Fruit fly (Drosophila melanogaster) whole organism, wandering third instar larva: Measurements from ENCODE around the gene TfIIA-L.

Experiments
- Abd-B ChIP-seq: fragments of >200 bp; optimal IDR thresholded peaks from 2 replicates; lab custom pipeline; 2017; ENCODE audit warnings: missing biosample characterization, missing genetic modification characterization
- CG32264 ChIP-seq: fragments of 200-800 bp; sonication (Bioruptor generic); optimal IDR thresholded peaks from 2 replicates; lab custom pipeline; 2016; ENCODE audit warnings: missing biosample characterization, missing genetic modification characterization
- CG9705 ChIP-seq: fragments of 200-800 bp; sonication (Bioruptor generic); optimal IDR thresholded peaks from 2 replicates; lab custom pipeline; 2018; ENCODE audit warnings: missing biosample characterization, mild to moderate bottlenecking, missing genetic modification characterization
- Dfd ChIP-seq: fragments of >200 bp; optimal IDR thresholded peaks from 2 replicates; lab custom pipeline; 2017; ENCODE audit warnings: missing biosample characterization, missing genetic modification characterization
- Dif ChIP-seq: fragments of 200-275, 200-300 bp; sonication (Bioruptor generic); optimal IDR thresholded peaks from 2 replicates; lab custom pipeline; 2018; ENCODE audit warnings: missing biosample characterization, missing genetic modification characterization; ENCODE audit not compliant: partially characterized antibody
- GATAd ChIP-seq: sonication (Bioruptor generic); optimal IDR thresholded peaks from 2 replicates; lab custom pipeline; 2016; ENCODE audit warnings: missing biosample characterization, missing genetic modification characterization
- HLH106 ChIP-seq: fragments of 200-800 bp; optimal IDR thresholded peaks from 3 replicates; lab custom pipeline; 2019; ENCODE audit warnings: missing biosample characterization, mild to moderate bottlenecking, missing genetic modification characterization, moderate library complexity
- Hr78 ChIP-seq: fragments of >200 bp; optimal IDR thresholded peaks from 2 replicates; lab custom pipeline; 2017; ENCODE audit warnings: missing biosample characterization, missing genetic modification characterization
- Hr83 ChIP-seq: fragments of 200-300 bp; sonication (Bioruptor generic); optimal IDR thresholded peaks from 2 replicates; lab custom pipeline; 2016; ENCODE audit warnings: missing biosample characterization, mild to moderate bottlenecking, missing genetic modification characterization, moderate library complexity; ENCODE audit not compliant: poor library complexity, severe bottlenecking
- Mio ChIP-seq: sonication (Bioruptor generic); optimal IDR thresholded peaks from 2 replicates; lab custom pipeline; 2016; ENCODE audit warnings: missing biosample characterization, missing genetic modification characterization
- Myc ChIP-seq: fragments of >200 bp; optimal IDR thresholded peaks from 2 replicates; lab custom pipeline; 2017
- OdsH ChIP-seq: fragments of 200-800 bp; sonication (Bioruptor generic); optimal IDR thresholded peaks from 2 replicates; lab custom pipeline; 2016; ENCODE audit warnings: missing biosample characterization, mild to moderate bottlenecking, missing genetic modification characterization
- Rel ChIP-seq, 2 experiments: fragments of 200-800 bp; sonication (Bioruptor generic) in 1 of 2; optimal IDR thresholded peaks; 2 replicates in 1 of 2; 3 replicates in 1 of 2; lab custom pipeline; 2016 to 2019; ENCODE audit warnings: mild to moderate bottlenecking in 2 of 2, missing biosample characterization in 2 of 2, missing genetic modification characterization in 2 of 2, moderate library complexity in 1 of 2
- Sp1 ChIP-seq: fragments of 200-800 bp; sonication (Bioruptor generic); optimal IDR thresholded peaks from 3 replicates; lab custom pipeline; 2019; ENCODE audit warnings: missing biosample characterization, mild to moderate bottlenecking, missing genetic modification characterization, moderate library complexity
- Vsx2 ChIP-seq: fragments of 200-300, 225-300 bp; sonication (Bioruptor generic); optimal IDR thresholded peaks from 2 replicates; lab custom pipeline; 2018; ENCODE audit warnings: missing biosample characterization, missing genetic modification characterization; ENCODE audit not compliant: partially characterized antibody
- dl ChIP-seq, 2 experiments: fragments of 175-275, 200-275 bp in 1 of 2; fragments of 200-275 bp in 1 of 2; sonication (Bioruptor generic); optimal IDR thresholded peaks; lab custom pipeline; 2018; ENCODE audit warnings: mild to moderate bottlenecking in 2 of 2, missing biosample characterization in 2 of 2, missing genetic modification characterization in 2 of 2, moderate library complexity in 2 of 2; ENCODE audit not compliant: partially characterized antibody in 2 of 2, insufficient read depth in 1 of 2
- dmrt93B ChIP-seq: fragments of 200-800 bp; sonication (Bioruptor generic); optimal IDR thresholded peaks from 2 replicates; lab custom pipeline; 2018; ENCODE audit warnings: missing biosample characterization, mild to moderate bottlenecking, missing genetic modification characterization
- dsf ChIP-seq: sonication (Bioruptor generic); optimal IDR thresholded peaks from 2 replicates; lab custom pipeline; 2016; ENCODE audit warnings: missing biosample characterization, missing genetic modification characterization, borderline replicate concordance
- ey ChIP-seq: fragments of 200-800 bp; sonication (Bioruptor generic); optimal IDR thresholded peaks from 2 replicates; lab custom pipeline; 2016; ENCODE audit warnings: missing biosample characterization, missing genetic modification characterization
- foxo ChIP-seq, 2 experiments: fragments of 200-800 bp; sonication (Bioruptor generic); optimal IDR thresholded peaks; 2 replicates in 1 of 2; 3 replicates in 1 of 2; lab custom pipeline; 2016 to 2017; ENCODE audit warnings: missing biosample characterization in 2 of 2, missing genetic modification characterization in 2 of 2
- fru ChIP-seq: fragments of 200-800 bp; sonication (Bioruptor generic); optimal IDR thresholded peaks from 3 replicates; lab custom pipeline; 2016; ENCODE audit warnings: missing biosample characterization, mild to moderate bottlenecking, missing genetic modification characterization
- h ChIP-seq: fragments of 200-800 bp; sonication (Bioruptor generic); optimal IDR thresholded peaks from 3 replicates; lab custom pipeline; 2016; ENCODE audit warnings: missing biosample characterization, mild to moderate bottlenecking, missing genetic modification characterization
- lola ChIP-seq: fragments of >200 bp; optimal IDR thresholded peaks from 2 replicates; lab custom pipeline; 2017; ENCODE audit warnings: missing biosample characterization, missing genetic modification characterization
- pan ChIP-seq: fragments of >200 bp; optimal IDR thresholded peaks from 2 replicates; lab custom pipeline; 2017
- psq ChIP-seq: fragments of 200-800 bp; sonication (Bioruptor generic); optimal IDR thresholded peaks from 3 replicates; lab custom pipeline; 2017; ENCODE audit warnings: missing biosample characterization, mild to moderate bottlenecking, missing genetic modification characterization, moderate library complexity
- rgr ChIP-seq: fragments of 200-800 bp; sonication (Bioruptor generic); optimal IDR thresholded peaks from 3 replicates; lab custom pipeline; 2016; ENCODE audit warnings: missing biosample characterization, mild to moderate bottlenecking, missing genetic modification characterization
- sv ChIP-seq: fragments of 200-800 bp; sonication (Bioruptor generic); optimal IDR thresholded peaks from 3 replicates; lab custom pipeline; 2016; ENCODE audit warnings: missing biosample characterization, missing genetic modification characterization
- tai ChIP-seq: sonication (Bioruptor generic); optimal IDR thresholded peaks from 2 replicates; lab custom pipeline; 2016; ENCODE audit warnings: missing biosample characterization, missing genetic modification characterization
- usp ChIP-seq: fragments of >200 bp; optimal IDR thresholded peaks from 2 replicates; lab custom pipeline; 2017; ENCODE audit warnings: missing biosample characterization, missing genetic modification characterization

Gene TfIIA-L

DNA sequence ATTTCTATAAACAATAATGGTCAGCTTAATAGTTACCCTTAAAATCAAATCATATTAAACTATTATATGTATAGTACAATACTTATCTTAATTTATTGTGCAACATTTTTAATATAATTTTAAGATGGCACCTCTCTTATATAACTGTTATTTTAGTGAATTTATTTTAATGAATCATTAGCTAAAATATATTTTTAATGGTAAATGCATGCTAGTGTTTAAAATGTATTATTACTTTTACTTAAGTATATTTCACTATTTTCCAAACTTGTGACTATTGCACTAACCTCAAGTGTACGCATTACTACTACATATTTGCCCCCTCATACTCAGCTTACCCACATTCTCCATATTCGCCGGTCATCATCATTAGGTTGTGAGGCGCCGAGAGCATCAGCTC, 4.6 kb upstream of the TfIIA-L start:
- no peak for TF ChIP-seq pan (lab: Kevin White, UChicago)
- TF ChIP-seq foxo (GFP tag; optimal IDR thresholded peaks at IDR 0.05; lab: Kevin White, UChicago): peak in 1 of 2 experiments; percentile 46
- peak; percentile 45 for TF ChIP-seq OdsH (GFP tag; lab: Kevin White, UChicago)
- TF ChIP-seq psq (GFP tag; lab: Kevin White, UChicago): peak; percentile 37
- TF ChIP-seq Dif (GFP tag; lab: Kevin White, UChicago): no peak
- no peak for TF ChIP-seq dsf
- no peak for TF ChIP-seq GATAd (GFP tag; lab: Kevin White, UChicago)
- TF ChIP-seq CG32264: no peak
- TF ChIP-seq tai (GFP tag; lab: Kevin White, UChicago): no peak
- peak; percentile 47 for TF ChIP-seq rgr
- peak; percentile 21 for TF ChIP-seq h (GFP tag; lab: Kevin White, UChicago)
- TF ChIP-seq Sp1 (GFP tag; lab: Kevin White, UChicago): peak; percentile 50
- TF ChIP-seq Dfd (GFP tag; lab: Kevin White, UChicago): no peak
- peak; percentile 56 for TF ChIP-seq HLH106 (tag; lab: Kevin White, UChicago)

DNA sequence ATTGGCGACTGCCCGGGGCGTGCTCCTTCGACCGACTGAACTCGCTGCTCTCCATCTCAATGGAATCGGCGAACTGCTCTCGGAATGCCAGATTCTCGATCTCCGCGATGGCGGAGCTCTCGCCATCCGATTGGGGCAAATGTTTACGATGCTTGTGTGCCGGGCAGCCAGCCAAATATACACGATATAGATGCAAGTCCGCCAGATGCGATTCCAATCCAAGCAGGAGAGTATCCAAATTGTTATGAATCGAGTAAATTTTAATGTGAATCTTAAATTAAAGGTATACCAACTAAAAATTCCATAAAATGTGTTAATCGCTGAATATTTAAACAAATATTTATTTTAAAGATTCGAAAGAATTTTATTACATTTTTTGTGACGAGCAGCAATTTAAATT, 3.0 kb upstream of the TfIIA-L start, which contains the start of gene CG5984:
Gene CG5984, minus strand, starts transcription at position 101 of the 400 bp plus-strand sequence.
- TF ChIP-seq lola (GFP tag; lab: Kevin White, UChicago) (no peak), GATAd (GFP tag; lab: Kevin White, UChicago) (no peak), foxo (GFP tag; optimal IDR thresholded peaks at IDR 0.05; lab: Kevin White, UChicago) (no peak), Vsx2 (no peak), dmrt93B (GFP tag; lab: Kevin White, UChicago) (no peak), fru (GFP tag; lab: Kevin White, UChicago) (no peak), CG32264 (no peak), Myc (lab: Kevin White, UChicago) (no peak), usp (GFP tag; lab: Kevin White, UChicago) (no peak), Abd-B (GFP tag; lab: Kevin White, UChicago) (no peak), psq (GFP tag; lab: Kevin White, UChicago) (no peak), Hr83 (GFP tag; lab: Kevin White, UChicago) (no peak), Dif (GFP tag; lab: Kevin White, UChicago) (no peak)

DNA sequence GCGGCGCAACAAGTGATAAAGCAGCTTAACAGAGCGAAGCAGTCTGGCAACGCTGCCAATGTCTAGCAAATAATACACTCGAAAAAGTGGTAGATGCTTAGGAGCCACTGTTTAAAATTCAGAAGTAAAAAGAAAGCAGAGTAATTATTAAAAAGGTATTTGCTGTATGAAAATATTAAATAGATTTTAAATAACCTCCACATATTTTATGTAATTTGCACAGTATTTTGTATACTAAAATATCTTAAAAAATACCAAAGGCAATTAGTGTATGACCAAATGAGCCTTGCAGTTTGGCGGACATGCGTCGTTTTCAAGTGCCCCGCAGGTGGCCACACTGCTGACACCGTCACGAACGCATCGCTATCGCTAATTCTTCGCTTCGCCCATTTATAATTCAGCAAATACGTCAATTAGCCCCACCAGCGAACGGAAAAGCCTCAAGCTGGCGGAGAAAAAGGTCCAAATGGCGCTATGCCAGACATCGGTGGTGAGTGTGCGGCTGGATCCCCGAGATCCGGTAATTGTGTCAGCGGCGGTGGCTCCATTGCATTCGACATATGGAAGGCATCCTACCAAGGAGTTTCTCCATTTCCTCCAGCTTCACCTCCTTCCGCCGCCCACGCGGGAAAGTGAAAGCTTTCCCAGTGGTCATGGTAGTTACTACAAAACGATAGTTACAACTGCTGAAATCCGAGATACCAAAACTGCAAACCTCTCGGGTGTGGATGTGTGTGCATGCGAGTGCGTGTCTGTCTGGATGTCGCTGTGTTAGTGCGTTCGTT, 2.4 kb downstream of the TfIIA-L start, which contains the start of gene pll:
Gene pll, minus strand, starts transcription at position 47 of the 785 bp plus-strand sequence.
- TF ChIP-seq HLH106 (tag; lab: Kevin White, UChicago): peak; percentile 84
- TF ChIP-seq OdsH (GFP tag; lab: Kevin White, UChicago): peak; percentile 74
- TF ChIP-seq sv: peak; percentile 85
- peak; percentile 84 for TF ChIP-seq rgr
- no peak for TF ChIP-seq Rel (GFP tag; optimal IDR thresholded peaks at IDR 0.05; lab: Kevin White, UChicago)
- TF ChIP-seq Rel (tag; optimal IDR thresholded peaks at IDR 0.05; lab: Kevin White, UChicago): peak; percentile 61
- peak in 1 of 2 experiments; percentile 88 for TF ChIP-seq foxo (GFP tag; optimal IDR thresholded peaks at IDR 0.05; lab: Kevin White, UChicago)
- TF ChIP-seq h (GFP tag; lab: Kevin White, UChicago): peak; percentile 84
- no peak for TF ChIP-seq Abd-B (GFP tag; lab: Kevin White, UChicago)
- TF ChIP-seq ey (GFP tag; lab: Kevin White, UChicago): peak; percentile 82
- no peak for TF ChIP-seq Dfd (GFP tag; lab: Kevin White, UChicago)
- TF ChIP-seq CG32264: peak; percentile 50
- no peak for TF ChIP-seq Hr78 (GFP tag; lab: Kevin White, UChicago)
- peak; percentile 74 for TF ChIP-seq CG9705
- TF ChIP-seq pan (lab: Kevin White, UChicago): no peak
- TF ChIP-seq Vsx2: no peak
- peak; percentile 60 for TF ChIP-seq GATAd (GFP tag; lab: Kevin White, UChicago)
- TF ChIP-seq dmrt93B (GFP tag; lab: Kevin White, UChicago): no peak
- TF ChIP-seq Dif (GFP tag; lab: Kevin White, UChicago): no peak
- no peak for TF ChIP-seq dl (GFP tag; optimal IDR thresholded peaks at IDR 0.05; lab: Kevin White, UChicago; ENCODE audit: insufficient read depth in 1 of 2, partially characterized antibody in 2 of 2)
- peak; percentile 91 for TF ChIP-seq Hr83 (GFP tag; lab: Kevin White, UChicago)
- no peak for TF ChIP-seq Myc (lab: Kevin White, UChicago)
- TF ChIP-seq Mio (GFP tag; lab: Kevin White, UChicago): peak; percentile 49
- peak; percentile 73 for TF ChIP-seq psq (GFP tag; lab: Kevin White, UChicago)
- peak; percentile 72 for TF ChIP-seq Sp1 (GFP tag; lab: Kevin White, UChicago)
- TF ChIP-seq tai (GFP tag; lab: Kevin White, UChicago): no peak
- no peak for TF ChIP-seq fru (GFP tag; lab: Kevin White, UChicago)
